Fruit fly (Drosophila melanogaster) whole organism, embryonic: Measurements from ENCODE around the gene CG3529.
A peak's percentile ranks its signal among the peaks of the same experiment; 100 is the strongest.

Source experiments
- ATbp ChIP-seq: fragments of 200-800 bp; sonication (Bioruptor generic); optimal IDR thresholded peaks from 2 replicates; lab custom pipeline; 2017; ENCODE audit warnings: missing biosample characterization, mild to moderate bottlenecking, missing genetic modification characterization, missing genetic modification reagents
- CG10267 ChIP-seq: fragments of 200-800 bp; sonication (Bioruptor generic); optimal IDR thresholded peaks from 2 replicates; lab custom pipeline; 2018; ENCODE audit warnings: missing biosample characterization, mild to moderate bottlenecking, missing genetic modification characterization, moderate library complexity
- CG1233 ChIP-seq: fragments of 200-800 bp; sonication (Bioruptor generic); optimal IDR thresholded peaks from 4 replicates; lab custom pipeline; 2018; ENCODE audit warnings: missing biosample characterization, mild to moderate bottlenecking, missing genetic modification characterization
- CG12942 ChIP-seq: fragments of 200-800 bp; sonication (Bioruptor generic); optimal IDR thresholded peaks from 3 replicates; lab custom pipeline; 2016; ENCODE audit warnings: missing biosample characterization, missing genetic modification characterization
- CG13296 ChIP-seq: fragments of 200-800 bp; sonication (Bioruptor generic); optimal IDR thresholded peaks from 3 replicates; lab custom pipeline; 2018; ENCODE audit warnings: missing biosample characterization, mild to moderate bottlenecking, missing genetic modification characterization
- CG14441 ChIP-seq: fragments of 200-800 bp; sonication (Bioruptor generic); IDR thresholded peaks from 2 replicates; pipeline ENCODE4 v1.3.6; 2022; ENCODE audit warnings: missing biosample characterization, missing genetic modification characterization
- CG15011 ChIP-seq: fragments of 200-800 bp; sonication (Bioruptor generic); optimal IDR thresholded peaks from 3 replicates; lab custom pipeline; 2018; ENCODE audit warnings: missing biosample characterization, mild to moderate bottlenecking, missing genetic modification characterization
- CG17361 ChIP-seq: fragments of 200-800 bp; sonication (Bioruptor generic); IDR thresholded peaks from 3 replicates; pipeline ENCODE4 v1.3.6; 2022; ENCODE audit warnings: missing biosample characterization, missing genetic modification characterization
- CG17568 ChIP-seq: fragments of 200-800 bp; sonication (Bioruptor generic); optimal IDR thresholded peaks from 2 replicates; lab custom pipeline; 2018; ENCODE audit warnings: missing biosample characterization, mild to moderate bottlenecking, missing genetic modification characterization, moderate library complexity
- CG2202 ChIP-seq: fragments of 200-800 bp; sonication (Bioruptor generic); optimal IDR thresholded peaks from 2 replicates; lab custom pipeline; 2018; ENCODE audit warnings: missing biosample characterization, mild to moderate bottlenecking, missing genetic modification characterization
- CG2678 ChIP-seq: fragments of 200-800 bp; sonication (Bioruptor generic); optimal IDR thresholded peaks from 3 replicates; lab custom pipeline; 2019; ENCODE audit warnings: missing biosample characterization, mild to moderate bottlenecking, missing genetic modification characterization, moderate library complexity
- CG3065 ChIP-seq: fragments of 200-800 bp; sonication (Bioruptor generic); optimal IDR thresholded peaks from 2 replicates; lab custom pipeline; 2016; ENCODE audit warnings: missing biosample characterization, missing genetic modification characterization
- CG31441 ChIP-seq: fragments of 200-800 bp; sonication (Bioruptor generic); IDR thresholded peaks from 2 replicates; pipeline ENCODE4 v1.3.6; 2022; ENCODE audit warnings: missing biosample characterization, missing genetic modification characterization
- CG3163 ChIP-seq: fragments of 200-800 bp; sonication (Bioruptor generic); optimal IDR thresholded peaks from 3 replicates; lab custom pipeline; 2016; ENCODE audit warnings: missing biosample characterization, missing genetic modification characterization
- CG3847 ChIP-seq: fragments of 200-800 bp; sonication (Bioruptor generic); IDR thresholded peaks from 2 replicates; pipeline ENCODE4 v1.3.6; 2022; ENCODE audit warnings: missing biosample characterization, missing genetic modification characterization
- CG43689 ChIP-seq: fragments of 200-800 bp; sonication (Bioruptor generic); IDR thresholded peaks from 2 replicates; pipeline ENCODE4 v1.3.6; 2022; ENCODE audit warnings: missing biosample characterization, missing genetic modification characterization
- CG8290 ChIP-seq, 3 experiments: fragments of 200-800 bp; sonication (Bioruptor generic); optimal IDR thresholded peaks; 2 replicates each; lab custom pipeline; 2016 to 2019; ENCODE audit warnings: missing biosample characterization in 3 of 3, missing genetic modification characterization in 3 of 3, mild to moderate bottlenecking in 2 of 3, moderate library complexity in 1 of 3
- D ChIP-seq, 2 experiments: fragments of 200-800 bp in 1 of 2; fragments of >200 bp in 1 of 2; sonication (Bioruptor generic) in 1 of 2; optimal IDR thresholded peaks; 2 replicates in 1 of 2; 3 replicates in 1 of 2; lab custom pipeline; 2017; ENCODE audit warnings: mild to moderate bottlenecking in 1 of 2, missing biosample characterization in 1 of 2, missing genetic modification characterization in 1 of 2, missing genetic modification reagents in 1 of 2
- Doc3 ChIP-seq: fragments of 200-800 bp; sonication (Bioruptor generic); IDR thresholded peaks from 3 replicates; pipeline ENCODE4 v1.3.6; 2022; ENCODE audit warnings: missing biosample characterization, missing genetic modification characterization; ENCODE audit not compliant: partially characterized antibody
- H15 ChIP-seq: fragments of 200-800 bp; sonication (Bioruptor generic); IDR thresholded peaks from 3 replicates; pipeline ENCODE4 v1.3.6; 2022; ENCODE audit warnings: missing biosample characterization, missing genetic modification characterization
- Hsf ChIP-seq: fragments of 200-800 bp; sonication (Bioruptor generic); optimal IDR thresholded peaks from 3 replicates; lab custom pipeline; 2016; ENCODE audit warnings: missing biosample characterization, missing genetic modification characterization
- Lpt ChIP-seq: fragments of >200 bp; optimal IDR thresholded peaks from 2 replicates; lab custom pipeline; 2018; ENCODE audit warnings: missing biosample characterization, missing genetic modification characterization
- Med ChIP-seq: fragments of 200-800 bp; sonication (Bioruptor generic); peaks from one replicate; lab custom pipeline; 2016; ENCODE audit warnings: missing biosample characterization, missing genetic modification characterization, mild to moderate bottlenecking, inconsistent platforms, moderate library complexity
- Mrtf ChIP-seq: fragments of 200-800 bp; sonication (Bioruptor generic); IDR thresholded peaks from 3 replicates; pipeline ENCODE4 v1.3.6; 2022; ENCODE audit warnings: missing biosample characterization, missing genetic modification characterization
- Ptx1 ChIP-seq: fragments of 200-800 bp; sonication (Bioruptor generic); IDR thresholded peaks from 2 replicates; pipeline ENCODE4 v1.3.6; 2022; ENCODE audit warnings: missing biosample characterization, missing genetic modification characterization
- Scr ChIP-seq: fragments of 200-800 bp; sonication (Bioruptor generic); IDR thresholded peaks from 2 replicates; pipeline ENCODE4 v1.3.6; 2022; ENCODE audit warnings: missing biosample characterization, missing genetic modification characterization; ENCODE audit not compliant: partially characterized antibody
- ab ChIP-seq: fragments of 200-800 bp; sonication (Bioruptor generic); optimal IDR thresholded peaks from 2 replicates; lab custom pipeline; 2016; ENCODE audit warnings: missing biosample characterization, missing genetic modification characterization
- ci ChIP-seq: fragments of 200-800 bp; sonication (Bioruptor generic); IDR thresholded peaks from 3 replicates; pipeline ENCODE4 v1.3.6; 2022; ENCODE audit warnings: missing biosample characterization, missing genetic modification characterization
- disco-r ChIP-seq: fragments of 200-800 bp; sonication (Bioruptor generic); optimal IDR thresholded peaks from 2 replicates; lab custom pipeline; 2016; ENCODE audit warnings: missing biosample characterization, missing genetic modification characterization
- dpn ChIP-seq, 2 experiments: fragments of 200-800 bp; sonication (Bioruptor generic); optimal IDR thresholded peaks; 3 replicates each; lab custom pipeline; 2016; ENCODE audit warnings: missing biosample characterization in 2 of 2, missing genetic modification characterization in 2 of 2
- exex ChIP-seq: fragments of 200-800 bp; sonication (Bioruptor generic); optimal IDR thresholded peaks from 4 replicates; lab custom pipeline; 2018; ENCODE audit warnings: missing biosample characterization, mild to moderate bottlenecking, missing genetic modification characterization, moderate library complexity
- fd3F ChIP-seq: fragments of 200-800 bp; sonication (Bioruptor generic); optimal IDR thresholded peaks from 2 replicates; lab custom pipeline; 2018; ENCODE audit warnings: missing biosample characterization, mild to moderate bottlenecking, missing genetic modification characterization, moderate library complexity
- her ChIP-seq: fragments of 200-800 bp; sonication (Bioruptor generic); optimal IDR thresholded peaks from 2 replicates; lab custom pipeline; 2016; ENCODE audit warnings: missing biosample characterization, missing genetic modification characterization
- ken ChIP-seq: fragments of 200-800 bp; sonication (Bioruptor generic); IDR thresholded peaks from 3 replicates; pipeline ENCODE4 v1.3.6; 2022; ENCODE audit warnings: missing biosample characterization, missing genetic modification characterization
- klu ChIP-seq: fragments of 200-800 bp; sonication (Bioruptor generic); IDR thresholded peaks from 2 replicates; pipeline ENCODE4 v1.3.6; 2022; ENCODE audit warnings: missing biosample characterization, missing genetic modification characterization
- lola ChIP-seq, 3 experiments: fragments of >200 bp in 2 of 3; fragments of 200-800 bp in 1 of 3; sonication (Bioruptor generic) in 1 of 3; optimal IDR thresholded peaks; 2 replicates each; lab custom pipeline; 2017 to 2019; ENCODE audit warnings: missing biosample characterization in 3 of 3, missing genetic modification characterization in 3 of 3, mild to moderate bottlenecking in 1 of 3, moderate library complexity in 1 of 3
- lov ChIP-seq, 2 experiments: fragments of 200-800 bp in 1 of 2; fragments of >200 bp in 1 of 2; sonication (Bioruptor generic) in 1 of 2; IDR thresholded peaks in 1 of 2; optimal IDR thresholded peaks in 1 of 2; 2 replicates in 1 of 2; 3 replicates in 1 of 2; pipeline versions ENCODE4 v1.3.6 to Lab custom; 2017 to 2022; ENCODE audit warnings: missing biosample characterization in 1 of 2, missing genetic modification characterization in 1 of 2
- nerfin-1 ChIP-seq: fragments of 200-800 bp; sonication (Bioruptor generic); optimal IDR thresholded peaks from 3 replicates; lab custom pipeline; 2019; ENCODE audit warnings: missing biosample characterization, mild to moderate bottlenecking, missing genetic modification characterization, moderate library complexity
- nmo ChIP-seq: fragments of 200-800 bp; sonication (Bioruptor generic); optimal IDR thresholded peaks from 2 replicates; lab custom pipeline; 2018; ENCODE audit warnings: missing biosample characterization, mild to moderate bottlenecking, missing genetic modification characterization, moderate library complexity
- onecut ChIP-seq: fragments of 200-800 bp; sonication (Bioruptor generic); IDR thresholded peaks from 2 replicates; pipeline ENCODE4 v1.3.6; 2022; ENCODE audit warnings: missing biosample characterization, missing genetic modification characterization
- phol ChIP-seq: fragments of 200-800 bp; sonication (Bioruptor generic); optimal IDR thresholded peaks from 3 replicates; lab custom pipeline; 2018; ENCODE audit warnings: missing biosample characterization, mild to moderate bottlenecking, missing genetic modification characterization, moderate library complexity
- run ChIP-seq: fragments of 200-800 bp; sonication (Bioruptor generic); optimal IDR thresholded peaks from 3 replicates; lab custom pipeline; 2018; ENCODE audit warnings: missing biosample characterization, mild to moderate bottlenecking, missing genetic modification characterization
- salm ChIP-seq: fragments of 200-800 bp; sonication (Bioruptor generic); optimal IDR thresholded peaks from 2 replicates; lab custom pipeline; 2018; ENCODE audit warnings: missing biosample characterization, mild to moderate bottlenecking, missing genetic modification characterization
- sens ChIP-seq: fragments of 200-800 bp; sonication (Bioruptor generic); peaks from one replicate; lab custom pipeline; 2016; ENCODE audit warnings: missing biosample characterization, missing genetic modification characterization
- so ChIP-seq: fragments of 200-800 bp; sonication (Bioruptor generic); IDR thresholded peaks from 3 replicates; pipeline ENCODE4 v1.3.6; 2022; ENCODE audit warnings: missing biosample characterization, missing genetic modification characterization
- stwl ChIP-seq: fragments of 200-800 bp; sonication (Bioruptor generic); optimal IDR thresholded peaks from 3 replicates; lab custom pipeline; 2018; ENCODE audit warnings: missing biosample characterization, mild to moderate bottlenecking, missing genetic modification characterization, moderate library complexity
- unpg ChIP-seq: fragments of 200-800 bp; sonication (Bioruptor generic); optimal IDR thresholded peaks from 3 replicates; lab custom pipeline; 2018; ENCODE audit warnings: missing biosample characterization, mild to moderate bottlenecking, missing genetic modification characterization, moderate library complexity

CG3529 gene

dm6 chr3L:9420054-9420818 lies 26.4 kb upstream of the CG3529 start (continued):
- TF ChIP-seq lov (optimal IDR thresholded peaks at IDR 0.05; lab: Kevin White, UChicago) (no peak), lov (GFP tag; IDR thresholded peaks at IDR 0.05; lab: Robert Waterston, UW) (no peak), ken (GFP tag; lab: Robert Waterston, UW) (peak; percentile 56; the same call in 1 of the 3 replicates), Lpt (GFP tag; lab: Kevin White, UChicago) (no peak), exex (tag; lab: Kevin White, UChicago) (no peak), CG17568 (peak; percentile 29), CG2678 (peak; percentile 66), Scr (GFP tag; lab: Robert Waterston, UW) (no peak), stwl (no peak), Ptx1 (peak; percentile 65), nerfin-1 (tag; lab: Kevin White, UChicago) (peak; percentile 5), D (optimal IDR thresholded peaks at IDR 0.05; lab: Kevin White, UChicago) (no peak), D (GFP tag; optimal IDR thresholded peaks at IDR 0.05; lab: Kevin White, UChicago) (peak; percentile 3), Doc3 (GFP tag; lab: Robert Waterston, UW) (no peak), CG1233 (GFP tag; lab: Kevin White, UChicago) (peak; percentile 12), CG3163 (GFP tag; lab: Kevin White, UChicago) (no peak), dpn (GFP tag; optimal IDR thresholded peaks at IDR 0.05; lab: Kevin White, UChicago) (peak in 1 of 2 experiments; percentile 47), CG10267 (tag; lab: Kevin White, UChicago) (peak; percentile 4), so (GFP tag; lab: Robert Waterston, UW) (peak; percentile 68; the same call in 1 of the 3 replicates), ATbp (GFP tag; lab: Kevin White, UChicago) (peak; percentile 64), fd3F (GFP tag; lab: Kevin White, UChicago) (peak; percentile 21), onecut (GFP tag; lab: Robert Waterston, UW) (peak; percentile 27; the same call in 1 of the 2 replicates), Mrtf (GFP tag; lab: Robert Waterston, UW) (peak; percentile 57; the same call in 1 of the 3 replicates), CG2202 (no peak), Hsf (peak; percentile 25), CG3847 (GFP tag; lab: Robert Waterston, UW) (peak; percentile 12; the same call in 1 of the 2 replicates), ab (GFP tag; lab: Kevin White, UChicago) (no peak), unpg (GFP tag; lab: Kevin White, UChicago) (peak; percentile 62), klu (GFP tag; lab: Robert Waterston, UW) (no peak), ci (GFP tag; lab: Robert Waterston, UW) (peak; percentile 84), CG8290 (GFP tag; optimal IDR thresholded peaks at IDR 0.05; lab: Kevin White, UChicago) (no peak), CG8290 (tag; optimal IDR thresholded peaks at IDR 0.05; lab: Kevin White, UChicago) (peak in 1 of 2 experiments; percentile 43), sens (GFP tag; lab: Kevin White, UChicago) (peak; percentile 87), H15 (peak; percentile 37; the same call in 1 of the 3 replicates), her (no peak), Med (GFP tag; lab: Kevin White, UChicago) (peak; percentile 81), lola (GFP tag; optimal IDR thresholded peaks at IDR 0.05; lab: Kevin White, UChicago) (peak in 1 of 3 experiments; percentile 7), salm (tag; lab: Kevin White, UChicago) (peak; percentile 23), nmo (GFP tag; lab: Kevin White, UChicago) (peak; percentile 46), CG3065 (GFP tag; lab: Kevin White, UChicago) (no peak), CG15011 (GFP tag; lab: Kevin White, UChicago) (no peak), CG13296 (GFP tag; lab: Kevin White, UChicago) (peak; percentile 26), run (peak; percentile 51), phol (peak; percentile 41), CG12942 (GFP tag; lab: Kevin White, UChicago) (peak; percentile 4), CG43689 (GFP tag; lab: Robert Waterston, UW) (peak; percentile 53; the same call in 1 of the 2 replicates), CG31441 (GFP tag; lab: Robert Waterston, UW) (peak; percentile 55), CG14441 (peak; percentile 54), disco-r (GFP tag; lab: Kevin White, UChicago) (no peak), CG17361 (0 out of 3 replicates have a peak, but pooled peaks have one; percentile 26)
